Worm (Caenorhabditis elegans) whole organism, late embryonic: ENCODE measurements around the gene unc-22.

Source experiments
- K09A11.1 ChIP-seq: sonication (generic microtip); optimal IDR thresholded peaks from 2 replicates; lab custom pipeline; 2017; ENCODE audit warnings: antibody characterized with exemption, mild to moderate bottlenecking, missing genetic modification characterization, missing compliant biosample characterization; ENCODE audit not compliant: insufficient read depth
- ceh-19 ChIP-seq: fragments of 200-800 bp; sonication (Bioruptor generic); optimal IDR thresholded peaks from 2 replicates; lab custom pipeline; 2018; ENCODE audit warnings: mild to moderate bottlenecking, missing genetic modification characterization, missing compliant biosample characterization
- ceh-2 ChIP-seq: sonication (generic microtip); optimal IDR thresholded peaks from 2 replicates; lab custom pipeline; 2016; ENCODE audit warnings: missing genotype, missing genetic modification characterization, missing compliant biosample characterization
- ceh-22 ChIP-seq: sonication (generic microtip); optimal IDR thresholded peaks from 2 replicates; lab custom pipeline; 2017; ENCODE audit warnings: missing biosample characterization, missing genetic modification characterization
- ceh-48 ChIP-seq: sonication (generic microtip); optimal IDR thresholded peaks from 2 replicates; lab custom pipeline; 2016; ENCODE audit warnings: missing genetic modification characterization, inconsistent platforms, missing compliant biosample characterization
- ceh-6 ChIP-seq: fragments of 200-800 bp; sonication (Bioruptor generic); optimal IDR thresholded peaks from 2 replicates; lab custom pipeline; 2018; ENCODE audit warnings: mild to moderate bottlenecking, missing genetic modification characterization, missing compliant biosample characterization
- ceh-9 ChIP-seq: sonication (generic microtip); optimal IDR thresholded peaks from 2 replicates; lab custom pipeline; 2016; ENCODE audit warnings: mild to moderate bottlenecking, missing genetic modification characterization, inconsistent platforms, missing compliant biosample characterization
- che-1 ChIP-seq: sonication (generic microtip); optimal IDR thresholded peaks from 2 replicates; lab custom pipeline; 2016; ENCODE audit warnings: mild to moderate bottlenecking, missing genetic modification characterization, missing compliant biosample characterization
- hlh-15 ChIP-seq: sonication (generic microtip); optimal IDR thresholded peaks from 2 replicates; lab custom pipeline; 2016; ENCODE audit warnings: missing genetic modification characterization, missing compliant biosample characterization
- madf-2 ChIP-seq: sonication (generic microtip); optimal IDR thresholded peaks from 2 replicates; lab custom pipeline; 2017; ENCODE audit warnings: missing genetic modification characterization, missing compliant biosample characterization
- pat-9 ChIP-seq: fragments of 200-800 bp; sonication (Bioruptor generic); optimal IDR thresholded peaks from 2 replicates; lab custom pipeline; 2018; ENCODE audit warnings: mild to moderate bottlenecking, missing genetic modification characterization, moderate library complexity, missing compliant biosample characterization
- pha-4 ChIP-seq: fragments of 150-350 bp; optimal IDR thresholded peaks from 2 replicates; lab custom pipeline; 2018; ENCODE audit warnings: missing biosample characterization, missing genetic modification reagents, missing genetic modification characterization
- pqm-1 ChIP-seq: sonication (generic microtip); optimal IDR thresholded peaks from 2 replicates; lab custom pipeline; 2016; ENCODE audit warnings: missing genetic modification characterization, missing compliant biosample characterization
- tbx-2 ChIP-seq: sonication (generic microtip); optimal IDR thresholded peaks from 2 replicates; lab custom pipeline; 2016; ENCODE audit warnings: missing genetic modification characterization, missing compliant biosample characterization
- ttx-3 ChIP-seq: sonication (generic microtip); optimal IDR thresholded peaks from 2 replicates; lab custom pipeline; 2016; ENCODE audit warnings: missing genetic modification reagents, missing genetic modification characterization, missing compliant biosample characterization
- unc-55 ChIP-seq: sonication (generic microtip); optimal IDR thresholded peaks from 2 replicates; lab custom pipeline; 2017; ENCODE audit warnings: missing biosample characterization, missing genetic modification reagents, missing genetic modification characterization

The unc-22 gene

ce11 chrIV:11924092-11924491 is 86.7 kb downstream of the unc-22 start:
- TF ChIP-seq hlh-15 (no peak), ceh-9 (tag; lab: Kevin White, UChicago) (no peak), pha-4 (tag; lab: Kevin White, UChicago) (no peak), ceh-6 (no peak), pqm-1 (no peak), ceh-19 (GFP tag; lab: Kevin White, UChicago) (no peak), unc-55 (GFP tag; lab: Kevin White, UChicago) (peak; percentile 11), ttx-3 (tag; lab: Kevin White, UChicago) (no peak)

- TF ChIP-seq ceh-6: no peak
- no peak for TF ChIP-seq ceh-22 (tag; lab: Kevin White, UChicago)
- TF ChIP-seq ceh-48 (tag; lab: Kevin White, UChicago): no peak
- no peak for TF ChIP-seq ceh-19 (GFP tag; lab: Kevin White, UChicago)
- TF ChIP-seq ceh-2: no peak
- TF ChIP-seq tbx-2 (tag; lab: Kevin White, UChicago): no peak
- no peak for TF ChIP-seq pat-9 (tag; lab: Kevin White, UChicago)
- no peak for TF ChIP-seq K09A11.1 (tag; lab: Kevin White, UChicago)
- no peak for TF ChIP-seq hlh-15
- no peak for TF ChIP-seq madf-2 (tag; lab: Kevin White, UChicago)
- no peak for TF ChIP-seq che-1 (tag; lab: Kevin White, UChicago)
Measured at ce11 chrIV:11923074-11923473, 87.7 kb downstream of the unc-22 start, which contains the start of gene srlf-31. TSS of gene srlf-31 (minus strand) at chrIV:11923174.
